Fruit fly (Drosophila melanogaster): ENCODE data around the gene Alp1.
A peak's percentile ranks its signal among the peaks of the same experiment; 100 is the strongest.

Alp1 gene

DNA sequence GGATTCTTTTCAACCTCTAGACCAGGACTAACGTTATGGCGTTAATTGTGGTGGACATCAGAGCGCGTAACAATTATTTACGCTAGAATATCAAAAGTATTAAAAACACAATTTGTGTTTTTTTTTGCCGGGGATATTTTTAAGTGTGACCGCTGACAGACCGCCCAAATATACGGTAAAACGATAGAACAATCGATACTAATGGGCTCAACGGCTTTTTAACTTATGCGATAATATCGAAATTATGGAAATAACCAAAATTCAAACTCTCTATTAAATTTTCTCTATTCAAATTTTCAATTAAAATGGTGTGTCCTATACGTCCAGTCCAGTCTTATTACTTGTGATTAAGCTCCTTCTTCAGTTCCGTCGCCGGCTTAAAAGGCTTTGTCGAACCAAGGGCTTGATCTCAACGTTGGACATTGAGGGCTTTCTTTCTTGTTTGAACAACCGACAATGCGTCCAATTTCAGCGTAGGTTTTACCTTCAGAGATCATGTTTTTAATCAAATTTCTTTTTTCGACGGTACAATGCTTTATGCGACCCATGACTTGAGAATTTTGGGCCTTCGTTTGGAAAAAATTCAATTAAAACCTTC lies 3.3 kb downstream of the Alp1 start, which contains the start of gene CG5664:
Gene CG5664 (minus strand): TSS at position 148 of the 598 bp plus-strand sequence.
- TF ChIP-seq brk (GFP tag; optimal IDR thresholded peaks at IDR 0.05) (peak; percentile 3), Rel (GFP tag; optimal IDR thresholded peaks at IDR 0.05) (no peak), Rel (tag; optimal IDR thresholded peaks at IDR 0.05) (peak; percentile 94), HLH106 (tag; optimal IDR thresholded peaks at IDR 0.05) (no peak)

dm6 chr3L:21436089-21436488 lies 8.5 kb downstream of the Alp1 start:
- TF ChIP-seq Dfd (GFP tag; optimal IDR thresholded peaks at IDR 0.05): peak; percentile 91
- TF ChIP-seq ey (GFP tag; optimal IDR thresholded peaks at IDR 0.05): no peak

DNA sequence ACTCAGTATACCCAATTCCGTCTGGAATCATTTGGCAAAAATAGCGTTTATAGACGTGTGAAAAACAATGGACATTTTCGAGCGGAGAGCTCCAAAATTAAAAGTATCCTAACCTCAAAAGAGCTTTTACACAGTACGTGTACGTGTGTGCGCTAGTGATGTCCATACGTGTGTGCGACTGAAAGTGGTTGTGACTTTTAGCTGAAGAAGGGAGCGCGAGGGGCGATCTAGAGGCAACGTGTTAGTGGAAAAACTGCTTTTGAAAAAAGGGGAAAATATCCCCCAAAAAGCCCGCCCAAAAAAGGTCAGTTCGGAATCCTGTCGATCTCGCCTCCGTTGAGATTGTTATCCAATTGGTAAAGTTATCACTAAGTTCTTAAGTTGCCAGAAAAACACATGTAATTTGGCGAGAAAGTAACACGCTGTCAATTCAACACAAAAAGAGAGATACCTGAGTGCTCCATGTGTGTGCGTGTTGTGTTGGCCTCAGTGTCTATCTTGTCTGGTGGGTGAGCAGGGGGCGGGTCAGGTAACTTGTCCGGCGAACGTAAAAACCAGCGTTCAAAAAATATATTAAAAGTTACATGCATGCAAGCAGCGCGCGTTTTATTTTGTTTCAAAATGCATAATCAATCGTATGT lies 10.8 kb downstream of the Alp1 start:
- TF ChIP-seq dl (GFP tag; optimal IDR thresholded peaks at IDR 0.05; ENCODE audit: insufficient read depth in 1 of 2, partially characterized antibody in 2 of 2): peak in 1 of 2 experiments; percentile 0
- no peak for TF ChIP-seq brk (GFP tag; optimal IDR thresholded peaks at IDR 0.05)
- peak; percentile 7 for TF ChIP-seq OdsH (GFP tag; optimal IDR thresholded peaks at IDR 0.05)
- no peak for TF ChIP-seq Rel (GFP tag; optimal IDR thresholded peaks at IDR 0.05)
- TF ChIP-seq Rel (tag; optimal IDR thresholded peaks at IDR 0.05): peak; percentile 39
- no peak for TF ChIP-seq ey (GFP tag; optimal IDR thresholded peaks at IDR 0.05)
- no peak for TF ChIP-seq Hr83 (GFP tag; optimal IDR thresholded peaks at IDR 0.05; ENCODE audit: poor library complexity, severe bottlenecking)

- no peak for TF ChIP-seq Abd-B (GFP tag; optimal IDR thresholded peaks at IDR 0.05)
- no peak for TF ChIP-seq pan (optimal IDR thresholded peaks at IDR 0.05)
- peak; percentile 35 for TF ChIP-seq Hr83 (GFP tag; optimal IDR thresholded peaks at IDR 0.05; ENCODE audit: poor library complexity, severe bottlenecking)
- peak; percentile 26 for TF ChIP-seq CG32264 (GFP tag; optimal IDR thresholded peaks at IDR 0.05)
- peak; percentile 77 for TF ChIP-seq CG9705 (GFP tag; optimal IDR thresholded peaks at IDR 0.05)
- TF ChIP-seq br (GFP tag; optimal IDR thresholded peaks at IDR 0.05): peak; percentile 83
- TF ChIP-seq Rel (GFP tag; optimal IDR thresholded peaks at IDR 0.05): no peak
- TF ChIP-seq Rel (tag; optimal IDR thresholded peaks at IDR 0.05): no peak
- TF ChIP-seq dl (GFP tag; optimal IDR thresholded peaks at IDR 0.05; ENCODE audit: insufficient read depth in 1 of 2, partially characterized antibody in 2 of 2): no peak
- TF ChIP-seq jim (GFP tag; optimal IDR thresholded peaks at IDR 0.05): no peak
- no peak for TF ChIP-seq Hr78 (GFP tag; optimal IDR thresholded peaks at IDR 0.05)
- TF ChIP-seq Jra (GFP tag; optimal IDR thresholded peaks at IDR 0.05): no peak
- no peak for TF ChIP-seq sage (GFP tag; optimal IDR thresholded peaks at IDR 0.05)
- TF ChIP-seq HLH106 (tag; optimal IDR thresholded peaks at IDR 0.05): peak; percentile 90
- TF ChIP-seq fru (GFP tag; optimal IDR thresholded peaks at IDR 0.05): peak; percentile 84
- TF ChIP-seq CrebA (GFP tag; optimal IDR thresholded peaks at IDR 0.05; ENCODE audit: borderline replicate concordance): no peak
- peak; percentile 90 for TF ChIP-seq h (GFP tag; optimal IDR thresholded peaks at IDR 0.05)
- TF ChIP-seq psq (GFP tag; optimal IDR thresholded peaks at IDR 0.05): peak; percentile 81
- TF ChIP-seq Dfd (GFP tag; optimal IDR thresholded peaks at IDR 0.05): no peak
- TF ChIP-seq lola (GFP tag; optimal IDR thresholded peaks at IDR 0.05): no peak
- peak in 1 of 2 experiments; percentile 91 for TF ChIP-seq foxo (GFP tag; optimal IDR thresholded peaks at IDR 0.05)
- TF ChIP-seq sv (GFP tag; optimal IDR thresholded peaks at IDR 0.05): peak; percentile 79
- TF ChIP-seq Hnf4 (GFP tag; optimal IDR thresholded peaks at IDR 0.05): no peak
- peak; percentile 88 for TF ChIP-seq rgr (GFP tag; optimal IDR thresholded peaks at IDR 0.05)
- peak; percentile 82 for TF ChIP-seq OdsH (GFP tag; optimal IDR thresholded peaks at IDR 0.05)
- TF ChIP-seq Dif (GFP tag; optimal IDR thresholded peaks at IDR 0.05; ENCODE audit: partially characterized antibody): no peak
- no peak for TF ChIP-seq brk (GFP tag; optimal IDR thresholded peaks at IDR 0.05)
- no peak for TF ChIP-seq usp (GFP tag; optimal IDR thresholded peaks at IDR 0.05)
- TF ChIP-seq dmrt93B (GFP tag; optimal IDR thresholded peaks at IDR 0.05): peak; percentile 85
- TF ChIP-seq N (GFP tag; optimal IDR thresholded peaks at IDR 0.05): no peak
- TF ChIP-seq Mio (GFP tag; optimal IDR thresholded peaks at IDR 0.05): peak; percentile 16
- TF ChIP-seq Sp1 (GFP tag; optimal IDR thresholded peaks at IDR 0.05): peak; percentile 73
- TF ChIP-seq ey (GFP tag; optimal IDR thresholded peaks at IDR 0.05): peak; percentile 88
- no peak for TF ChIP-seq Vsx2 (GFP tag; optimal IDR thresholded peaks at IDR 0.05; ENCODE audit: partially characterized antibody)
- TF ChIP-seq GATAd (GFP tag; optimal IDR thresholded peaks at IDR 0.05): peak; percentile 74
- TF ChIP-seq tai (GFP tag; optimal IDR thresholded peaks at IDR 0.05): no peak
- peak; percentile 93 for TF ChIP-seq woc (GFP tag; optimal IDR thresholded peaks at IDR 0.05)
- peak; percentile 17 for TF ChIP-seq Myc (optimal IDR thresholded peaks at IDR 0.05)
- TF ChIP-seq dsf (GFP tag; optimal IDR thresholded peaks at IDR 0.05; ENCODE audit: borderline replicate concordance): peak; percentile 36
These were observed 11.5 kb downstream of the Alp1 start, which contains the start of the genes barc and Aef1 for dm6 chr3L:21433098-21433497. barc (minus strand) TSS chr3L:21433134. Aef1 (plus strand) TSS chr3L:21433422.

All from whole organism, wandering third instar larva.